Fruit fly (Drosophila melanogaster) S2 (cell line): Measurements from ENCODE around the gene CG10026.
A peak's percentile ranks its signal among the peaks of the same experiment; 100 is the strongest.

ENCODE experiments used
- CG8478 ChIP-seq: fragments of >200 bp; optimal IDR thresholded peaks from 2 replicates; lab custom pipeline; 2018
- CTCF ChIP-seq, 2 experiments: fragments of >200 bp; optimal IDR thresholded peaks; 2 replicates each; lab custom pipeline; 2018

The CG10026 gene

dm6 chr2L:19423467-19424122 is 30.5 kb upstream of the CG10026 start, which contains the start of the genes Alp12 and CG13085:
Gene Alp12 (plus strand): TSS chr2L:19424050.
Gene CG13085 (plus strand): TSS chr2L:19424050.
- TF ChIP-seq CTCF (optimal IDR thresholded peaks at IDR 0.05; lab: Kevin White, UChicago) (no peak), CG8478 (lab: Kevin White, UChicago) (no peak)

- TF ChIP-seq CG8478 (lab: Kevin White, UChicago): no peak
- no peak for TF ChIP-seq CTCF (optimal IDR thresholded peaks at IDR 0.05; lab: Kevin White, UChicago)
Measured at dm6 chr2L:19424307-19424902, 29.7 kb upstream of the CG10026 start.

dm6 chr2L:19425105-19425504 is 29.0 kb upstream of the CG10026 start:
- TF ChIP-seq CG8478 (lab: Kevin White, UChicago): no peak
- TF ChIP-seq CTCF (optimal IDR thresholded peaks at IDR 0.05; lab: Kevin White, UChicago): peak in 1 of 2 experiments; percentile 2

- TF ChIP-seq CTCF (optimal IDR thresholded peaks at IDR 0.05; lab: Kevin White, UChicago): peak; percentile 90 to 98
- TF ChIP-seq CG8478 (lab: Kevin White, UChicago): no peak
Measured at dm6 chr2L:19425765-19426329, 28.2 kb upstream of the CG10026 start.

dm6 chr2L:19426330-19426781 is 27.7 kb upstream of the CG10026 start, which contains the start of gene Pax:
Gene Pax (minus strand): TSS chr2L:19426596.
- no peak for TF ChIP-seq CG8478 (lab: Kevin White, UChicago)
- peak in 1 of 2 experiments; percentile 40 for TF ChIP-seq CTCF (optimal IDR thresholded peaks at IDR 0.05; lab: Kevin White, UChicago)

dm6 chr2L:19429731-19430130 is 24.3 kb upstream of the CG10026 start:
- TF ChIP-seq CTCF (optimal IDR thresholded peaks at IDR 0.05; lab: Kevin White, UChicago) (no peak), CG8478 (lab: Kevin White, UChicago) (no peak)

- TF ChIP-seq CG8478 (lab: Kevin White, UChicago) (no peak), CTCF (optimal IDR thresholded peaks at IDR 0.05; lab: Kevin White, UChicago) (peak; percentile 30 to 37)
Measured at dm6 chr2L:19430343-19430742, 23.7 kb upstream of the CG10026 start, which contains the start of gene RtcB. Gene RtcB (plus strand): TSS chr2L:19430643.

- no peak for TF ChIP-seq CG8478 (lab: Kevin White, UChicago)
- no peak for TF ChIP-seq CTCF (optimal IDR thresholded peaks at IDR 0.05; lab: Kevin White, UChicago)
Measured at dm6 chr2L:19432424-19433015, 21.5 kb upstream of the CG10026 start, which contains the start of gene Rab9. Gene Rab9 (plus strand): TSS chr2L:19432574.

- TF ChIP-seq CG8478 (lab: Kevin White, UChicago) (no peak), CTCF (optimal IDR thresholded peaks at IDR 0.05; lab: Kevin White, UChicago) (no peak)
Measured at dm6 chr2L:19433292-19433691, 20.8 kb upstream of the CG10026 start.

dm6 chr2L:19434260-19434659 is 19.8 kb upstream of the CG10026 start:
- TF ChIP-seq CTCF (optimal IDR thresholded peaks at IDR 0.05; lab: Kevin White, UChicago) (no peak), CG8478 (lab: Kevin White, UChicago) (no peak)

- TF ChIP-seq CTCF (optimal IDR thresholded peaks at IDR 0.05; lab: Kevin White, UChicago) (no peak), CG8478 (lab: Kevin White, UChicago) (no peak)
Measured at dm6 chr2L:19438685-19439597, 15.1 kb upstream of the CG10026 start.

- TF ChIP-seq CTCF (optimal IDR thresholded peaks at IDR 0.05; lab: Kevin White, UChicago) (no peak), CG8478 (lab: Kevin White, UChicago) (no peak)
Measured at dm6 chr2L:19439598-19440230, 14.3 kb upstream of the CG10026 start.

dm6 chr2L:19440285-19440684 is 13.8 kb upstream of the CG10026 start:
- TF ChIP-seq CTCF (optimal IDR thresholded peaks at IDR 0.05; lab: Kevin White, UChicago) (no peak), CG8478 (lab: Kevin White, UChicago) (no peak)
